Fruit fly (Drosophila melanogaster) whole organism, embryonic: ENCODE results near the gene Fum1.

ENCODE experiments used
- Asciz ChIP-seq: fragments of 200-800 bp; sonication (Bioruptor generic); optimal IDR thresholded peaks from 2 replicates; lab custom pipeline; 2017; ENCODE audit warnings: missing biosample characterization, mild to moderate bottlenecking, missing genetic modification characterization, missing genetic modification reagents
- Atf-2 ChIP-seq: fragments of 200-800 bp; sonication (Bioruptor generic); optimal IDR thresholded peaks from 2 replicates; lab custom pipeline; 2016; ENCODE audit warnings: missing biosample characterization, missing genetic modification characterization
- Blimp-1 ChIP-seq: fragments of 200-800 bp; sonication (Bioruptor generic); optimal IDR thresholded peaks from 3 replicates; lab custom pipeline; 2018; ENCODE audit warnings: missing biosample characterization, missing genetic modification characterization, mild to moderate bottlenecking, moderate library complexity, missing genetic modification reagents
- CG10654 ChIP-seq: fragments of 200-800 bp; sonication (Bioruptor generic); optimal IDR thresholded peaks from 2 replicates; lab custom pipeline; 2016; ENCODE audit warnings: missing biosample characterization, missing genetic modification characterization
- CG12744 ChIP-seq: fragments of 200-800 bp; sonication (Bioruptor generic); optimal IDR thresholded peaks from 2 replicates; lab custom pipeline; 2016; ENCODE audit warnings: missing biosample characterization, missing genetic modification characterization
- CG12769 ChIP-seq: fragments of 200-800 bp; sonication (Bioruptor generic); optimal IDR thresholded peaks from 2 replicates; lab custom pipeline; 2019; ENCODE audit warnings: missing biosample characterization, mild to moderate bottlenecking, missing genetic modification characterization, moderate library complexity
- CG13624 ChIP-seq: fragments of 200-800 bp; sonication (Bioruptor generic); optimal IDR thresholded peaks from 2 replicates; lab custom pipeline; 2016; ENCODE audit warnings: missing biosample characterization, missing genetic modification characterization
- CG14014 ChIP-seq: fragments of 200-800 bp; sonication (Bioruptor generic); IDR thresholded peaks from 2 replicates; pipeline ENCODE4 v1.3.6; 2022; ENCODE audit warnings: missing biosample characterization, missing genetic modification characterization
- CG14441 ChIP-seq: fragments of 200-800 bp; sonication (Bioruptor generic); IDR thresholded peaks from 2 replicates; pipeline ENCODE4 v1.3.6; 2022; ENCODE audit warnings: missing biosample characterization, missing genetic modification characterization
- CG15269 ChIP-seq: fragments of 200-800 bp; sonication (Bioruptor generic); optimal IDR thresholded peaks from 2 replicates; lab custom pipeline; 2018; ENCODE audit warnings: missing biosample characterization, mild to moderate bottlenecking, missing genetic modification characterization, moderate library complexity
- CG18599 ChIP-seq: fragments of 200-800 bp; sonication (Bioruptor generic); optimal IDR thresholded peaks from 3 replicates; lab custom pipeline; 2017; ENCODE audit warnings: missing biosample characterization, missing genetic modification characterization, mild to moderate bottlenecking, moderate library complexity, missing genetic modification reagents
- CG2889 ChIP-seq: fragments of 200-800 bp; sonication (Bioruptor generic); IDR thresholded peaks from 3 replicates; pipeline ENCODE4 v1.3.6; 2022; ENCODE audit warnings: missing biosample characterization, missing genetic modification characterization
- CG31365 ChIP-seq: fragments of 200-800 bp; sonication (Bioruptor generic); optimal IDR thresholded peaks from 2 replicates; lab custom pipeline; 2018; ENCODE audit warnings: missing biosample characterization, mild to moderate bottlenecking, missing genetic modification characterization
- CG34376 ChIP-seq: fragments of 200-800 bp; sonication (Bioruptor generic); optimal IDR thresholded peaks from 2 replicates; lab custom pipeline; 2018; ENCODE audit warnings: missing biosample characterization, mild to moderate bottlenecking, missing genetic modification characterization
- CG3726 ChIP-seq: fragments of 200-800 bp; sonication (Bioruptor generic); IDR thresholded peaks from 3 replicates; pipeline ENCODE4, ENCODE4 v1.3.6; 2022; ENCODE audit warnings: missing biosample characterization, missing genetic modification characterization
- CG4404 ChIP-seq: fragments of 200-800 bp; sonication (Bioruptor generic); IDR thresholded peaks from 2 replicates; pipeline ENCODE4 v1.3.6; 2022; ENCODE audit warnings: missing biosample characterization, missing genetic modification characterization
- CG4707 ChIP-seq: fragments of 200-800 bp; sonication (Bioruptor generic); optimal IDR thresholded peaks from 2 replicates; lab custom pipeline; 2018; ENCODE audit warnings: missing biosample characterization, mild to moderate bottlenecking, missing genetic modification characterization, moderate library complexity
- CG7786 ChIP-seq: fragments of 200-800 bp; sonication (Bioruptor generic); optimal IDR thresholded peaks from 2 replicates; lab custom pipeline; 2016; ENCODE audit warnings: missing biosample characterization, missing genetic modification characterization
- CG8388 ChIP-seq: fragments of 200-800 bp; sonication (Bioruptor generic); optimal IDR thresholded peaks from 2 replicates; lab custom pipeline; 2019; ENCODE audit warnings: missing biosample characterization, mild to moderate bottlenecking, missing genetic modification characterization, moderate library complexity
- CG8478 ChIP-seq: fragments of >200 bp; optimal IDR thresholded peaks from 2 replicates; lab custom pipeline; 2018
- CHES-1-like ChIP-seq: fragments of 200-800 bp; sonication (Bioruptor generic); optimal IDR thresholded peaks from 2 replicates; lab custom pipeline; 2016; ENCODE audit warnings: missing biosample characterization, missing genetic modification characterization
- Dll ChIP-seq: fragments of 200-800 bp; sonication (Bioruptor generic); IDR thresholded peaks from 4 replicates; pipeline ENCODE4 v1.3.6; 2022; ENCODE audit warnings: missing biosample characterization, missing genetic modification characterization; ENCODE audit not compliant: partially characterized antibody
- E2f1 ChIP-seq: fragments of 200-800 bp; sonication (Bioruptor generic); IDR thresholded peaks from 2 replicates; pipeline ENCODE4 v1.3.6; 2022; ENCODE audit warnings: missing biosample characterization, missing genetic modification characterization
- HmgD ChIP-seq: fragments of 200-800 bp; sonication (Bioruptor generic); optimal IDR thresholded peaks from 3 replicates; lab custom pipeline; 2016; ENCODE audit warnings: missing biosample characterization, missing genetic modification characterization
- Meics ChIP-seq: fragments of 200-800 bp; sonication (Bioruptor generic); optimal IDR thresholded peaks from 2 replicates; lab custom pipeline; 2017; ENCODE audit warnings: missing biosample characterization, mild to moderate bottlenecking, missing genetic modification characterization
- NFAT ChIP-seq: fragments of 200-800 bp; sonication (Bioruptor generic); IDR thresholded peaks from 2 replicates; pipeline ENCODE4 v1.3.6; 2022; ENCODE audit warnings: missing biosample characterization, missing genetic modification characterization
- Nf-YC ChIP-seq: fragments of 200-800 bp; optimal IDR thresholded peaks from 3 replicates; lab custom pipeline; 2019; ENCODE audit warnings: missing biosample characterization, mild to moderate bottlenecking, missing genetic modification characterization, moderate library complexity
- Oli ChIP-seq: fragments of 200-800 bp; sonication (Bioruptor generic); optimal IDR thresholded peaks from 2 replicates; lab custom pipeline; 2018; ENCODE audit warnings: missing biosample characterization, mild to moderate bottlenecking, missing genetic modification characterization, moderate library complexity
- Pdp1 ChIP-seq, 2 experiments: fragments of 200-800 bp; sonication (Bioruptor generic); optimal IDR thresholded peaks; 3 replicates each; lab custom pipeline; 2016; ENCODE audit warnings: missing biosample characterization in 2 of 2, missing genetic modification characterization in 2 of 2, mild to moderate bottlenecking in 1 of 2, moderate library complexity in 1 of 2
- Xbp1 ChIP-seq: fragments of 200-800 bp; sonication (Bioruptor generic); optimal IDR thresholded peaks from 3 replicates; lab custom pipeline; 2016; ENCODE audit warnings: missing biosample characterization, mild to moderate bottlenecking, missing genetic modification characterization
- ab ChIP-seq: fragments of 200-800 bp; sonication (Bioruptor generic); optimal IDR thresholded peaks from 2 replicates; lab custom pipeline; 2016; ENCODE audit warnings: missing biosample characterization, missing genetic modification characterization
- ase ChIP-seq: fragments of 200-800 bp; sonication (Bioruptor generic); IDR thresholded peaks from 3 replicates; pipeline ENCODE4 v1.3.6; 2022; ENCODE audit warnings: missing biosample characterization, missing genetic modification characterization
- cato ChIP-seq: fragments of 200-800 bp; sonication (Bioruptor generic); optimal IDR thresholded peaks from 2 replicates; lab custom pipeline; 2016; ENCODE audit warnings: missing biosample characterization, missing genetic modification characterization, borderline replicate concordance
- cg ChIP-seq: fragments of 200-800 bp; sonication (Bioruptor generic); optimal IDR thresholded peaks from 3 replicates; lab custom pipeline; 2019; ENCODE audit warnings: missing biosample characterization, mild to moderate bottlenecking, missing genetic modification characterization, moderate library complexity
- crc ChIP-seq: fragments of 200-800 bp; sonication (Bioruptor generic); optimal IDR thresholded peaks from 2 replicates; lab custom pipeline; 2016; ENCODE audit warnings: missing biosample characterization, missing genetic modification characterization
- emc ChIP-seq: fragments of 200-800 bp; sonication (Bioruptor generic); optimal IDR thresholded peaks from 2 replicates; lab custom pipeline; 2016; ENCODE audit warnings: missing biosample characterization, missing genetic modification characterization
- eve ChIP-seq, 2 experiments: fragments of >200 bp; optimal IDR thresholded peaks; 2 replicates each; lab custom pipeline; 2017; ENCODE audit warnings: missing biosample characterization in 2 of 2, missing genetic modification characterization in 2 of 2
- fd64A ChIP-seq: fragments of 200-800 bp; sonication (Bioruptor generic); optimal IDR thresholded peaks from 3 replicates; lab custom pipeline; 2018; ENCODE audit warnings: missing biosample characterization, mild to moderate bottlenecking, missing genetic modification characterization
- gem ChIP-seq: fragments of 200-800 bp; sonication (Bioruptor generic); optimal IDR thresholded peaks from 2 replicates; lab custom pipeline; 2019; ENCODE audit warnings: missing biosample characterization, mild to moderate bottlenecking, missing genetic modification characterization, moderate library complexity
- grn ChIP-seq: fragments of 200-800 bp; sonication (Bioruptor generic); optimal IDR thresholded peaks from 3 replicates; lab custom pipeline; 2017; ENCODE audit warnings: missing biosample characterization, missing genetic modification characterization
- hb ChIP-seq: fragments of 200-800 bp; sonication (Bioruptor generic); IDR thresholded peaks from 3 replicates; pipeline ENCODE4 v1.3.6; 2022; ENCODE audit warnings: missing biosample characterization, missing genetic modification characterization; ENCODE audit not compliant: partially characterized antibody
- jigr1 ChIP-seq: fragments of 200-800 bp; sonication (Bioruptor generic); IDR thresholded peaks from 3 replicates; pipeline ENCODE4 v1.3.6; 2022; ENCODE audit warnings: missing biosample characterization, missing genetic modification characterization
- nom ChIP-seq: fragments of 200-800 bp; sonication (Bioruptor generic); optimal IDR thresholded peaks from 2 replicates; lab custom pipeline; 2017; ENCODE audit warnings: missing biosample characterization, missing genetic modification characterization, mild to moderate bottlenecking, moderate library complexity, missing genetic modification reagents
- onecut ChIP-seq: fragments of 200-800 bp; sonication (Bioruptor generic); IDR thresholded peaks from 2 replicates; pipeline ENCODE4 v1.3.6; 2022; ENCODE audit warnings: missing biosample characterization, missing genetic modification characterization
- pho ChIP-seq: fragments of 200-800 bp; sonication (Bioruptor generic); optimal IDR thresholded peaks from 2 replicates; lab custom pipeline; 2016; ENCODE audit warnings: missing biosample characterization, missing genetic modification characterization
- pnt ChIP-seq: fragments of 200-800 bp; sonication (Bioruptor generic); optimal IDR thresholded peaks from 3 replicates; lab custom pipeline; 2016; ENCODE audit warnings: missing biosample characterization, missing genetic modification characterization
- rib ChIP-seq: fragments of 200-800 bp; sonication (Bioruptor generic); IDR thresholded peaks from 2 replicates; pipeline ENCODE4 v1.3.6; 2022; ENCODE audit warnings: missing biosample characterization, missing genetic modification characterization
- sisA ChIP-seq: fragments of 200-800 bp; sonication (Bioruptor generic); IDR thresholded peaks from 2 replicates; pipeline ENCODE4 v1.3.6; 2022; ENCODE audit warnings: missing biosample characterization, missing genetic modification characterization
- sug ChIP-seq: fragments of 200-800 bp; optimal IDR thresholded peaks from 2 replicates; lab custom pipeline; 2019; ENCODE audit warnings: missing biosample characterization, mild to moderate bottlenecking, missing genetic modification characterization, moderate library complexity
- unc-4 ChIP-seq: fragments of 200-800 bp; sonication (Bioruptor generic); IDR thresholded peaks from 2 replicates; pipeline ENCODE4 v1.3.6; 2022; ENCODE audit warnings: missing biosample characterization, missing genetic modification characterization; ENCODE audit not compliant: partially characterized antibody

Fum1 gene

DNA sequence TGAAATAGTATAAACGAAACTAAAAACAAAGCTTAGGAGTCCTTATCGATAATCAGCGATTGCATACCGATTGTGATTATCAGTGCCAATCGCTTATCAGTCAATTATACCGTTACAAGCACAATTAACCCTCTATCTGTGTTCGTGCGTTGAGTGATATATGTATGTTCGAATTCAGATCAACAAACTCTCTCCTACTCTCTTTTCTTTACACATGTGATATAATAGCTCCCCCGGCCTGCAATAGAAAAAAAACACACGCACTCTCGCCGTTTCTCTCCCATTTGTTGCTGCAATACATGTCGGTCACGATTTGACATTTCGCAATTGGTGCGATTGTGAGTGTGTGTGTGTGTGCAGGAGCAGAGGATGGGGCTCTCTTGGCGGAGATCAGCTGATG, 15.8 kb upstream of the Fum1 start (continued):
- TF ChIP-seq CG18599 (GFP tag; lab: Kevin White, UChicago): no peak
- TF ChIP-seq Asciz (GFP tag; lab: Kevin White, UChicago): no peak
- no peak for TF ChIP-seq CG12769
- TF ChIP-seq hb (GFP tag; lab: Robert Waterston, UW): no peak
- TF ChIP-seq Dll: no peak
- TF ChIP-seq jigr1 (GFP tag; lab: Robert Waterston, UW): no peak
- TF ChIP-seq ab (GFP tag; lab: Kevin White, UChicago): no peak
- TF ChIP-seq unc-4 (GFP tag; lab: Robert Waterston, UW): no peak
- TF ChIP-seq rib (GFP tag; lab: Robert Waterston, UW): no peak
- TF ChIP-seq fd64A: no peak
- no peak for TF ChIP-seq pnt (GFP tag; lab: Kevin White, UChicago)
- peak; percentile 54 for TF ChIP-seq sug (tag; lab: Kevin White, UChicago)
- TF ChIP-seq grn (GFP tag; lab: Kevin White, UChicago): peak; percentile 87
- no peak for TF ChIP-seq cato
- TF ChIP-seq CG2889: no peak
- no peak for TF ChIP-seq CG8478 (lab: Kevin White, UChicago)
- TF ChIP-seq emc (GFP tag; lab: Kevin White, UChicago): no peak
- no peak for TF ChIP-seq nom (GFP tag; lab: Kevin White, UChicago)
- TF ChIP-seq Blimp-1 (GFP tag; lab: Kevin White, UChicago): no peak
- TF ChIP-seq cg (GFP tag; lab: Kevin White, UChicago): peak; percentile 56
- TF ChIP-seq eve (GFP tag; optimal IDR thresholded peaks at IDR 0.05; lab: Kevin White, UChicago): peak in 1 of 2 experiments; percentile 29

DNA sequence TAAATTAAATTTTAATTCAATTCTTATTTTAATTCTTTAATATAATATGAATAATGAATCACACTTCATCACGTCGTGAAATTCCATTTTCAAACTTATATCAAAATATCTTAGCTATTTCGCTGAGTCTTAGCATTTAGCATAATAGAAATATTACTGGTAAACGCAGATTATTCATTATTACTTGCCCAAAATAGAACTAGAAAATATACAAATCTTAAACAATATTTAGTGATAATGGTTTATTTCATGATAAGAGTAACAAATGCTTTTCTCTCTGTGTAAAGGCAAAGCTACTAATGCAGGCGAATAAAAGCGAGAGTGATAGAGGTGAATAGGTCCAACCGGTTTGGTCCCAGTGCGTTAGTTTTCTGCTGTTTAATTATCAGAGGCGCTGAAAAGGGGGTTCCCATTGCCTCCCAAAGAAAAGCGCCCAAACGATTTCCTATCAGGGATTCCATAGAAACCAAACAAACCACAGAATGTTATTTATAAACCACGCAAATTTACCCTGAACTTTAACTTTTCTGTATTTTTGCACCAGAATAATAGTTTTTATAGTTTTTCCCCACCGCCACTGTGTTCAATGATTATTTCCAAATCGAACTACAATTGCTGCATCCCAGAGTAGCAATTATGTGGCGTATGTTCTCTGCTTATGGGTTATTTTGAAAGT, 15.2 kb upstream of the Fum1 start:
- peak; percentile 42 for TF ChIP-seq CHES-1-like (GFP tag; lab: Kevin White, UChicago)
- peak; percentile 20 for TF ChIP-seq Nf-YC (tag; lab: Kevin White, UChicago)
- TF ChIP-seq CG15269 (tag; lab: Kevin White, UChicago): peak; percentile 56
- TF ChIP-seq Meics (GFP tag; lab: Kevin White, UChicago): peak; percentile 55
- 0 out of 2 replicates have a peak, but pooled peaks have one; percentile 47 for TF ChIP-seq NFAT (GFP tag; lab: Robert Waterston, UW)
- TF ChIP-seq CG12744 (GFP tag; lab: Kevin White, UChicago): no peak
- peak; percentile 36 for TF ChIP-seq Oli (tag; lab: Kevin White, UChicago)
- peak; percentile 15 to 24 for TF ChIP-seq Pdp1 (GFP tag; optimal IDR thresholded peaks at IDR 0.05; lab: Kevin White, UChicago)
- TF ChIP-seq onecut (GFP tag; lab: Robert Waterston, UW): peak; percentile 21
- TF ChIP-seq Xbp1 (GFP tag; lab: Kevin White, UChicago): peak; percentile 49
- TF ChIP-seq CG8388 (GFP tag; lab: Kevin White, UChicago): peak; percentile 21
- 0 out of 2 replicates have a peak, but pooled peaks have one; percentile 19 for TF ChIP-seq CG4404 (GFP tag; lab: Robert Waterston, UW)
- peak; percentile 22 for TF ChIP-seq CG10654 (GFP tag; lab: Kevin White, UChicago)
- peak; percentile 56; the same call in 1 of the 2 replicates for TF ChIP-seq CG14014 (GFP tag; lab: Robert Waterston, UW)
- peak; percentile 58 for TF ChIP-seq gem (tag; lab: Kevin White, UChicago)
- TF ChIP-seq CG14441 (GFP tag; lab: Robert Waterston, UW): peak; percentile 93
- peak; percentile 33; the same call in 1 of the 3 replicates for TF ChIP-seq ase (GFP tag; lab: Robert Waterston, UW)
- peak; percentile 17 for TF ChIP-seq CG13624 (GFP tag; lab: Kevin White, UChicago)
- TF ChIP-seq E2f1: 0 out of 2 replicates have a peak, but pooled peaks have one; percentile 40
- TF ChIP-seq CG34376 (GFP tag; lab: Kevin White, UChicago): no peak
- peak; percentile 15 for TF ChIP-seq Atf-2
- TF ChIP-seq CG7786 (GFP tag; lab: Kevin White, UChicago): peak; percentile 49
- no peak for TF ChIP-seq HmgD (GFP tag; lab: Kevin White, UChicago)
- TF ChIP-seq CG31365 (tag; lab: Kevin White, UChicago): no peak
- TF ChIP-seq CG3726: no peak
- no peak for TF ChIP-seq crc (GFP tag; lab: Kevin White, UChicago)
- TF ChIP-seq CG4707 (GFP tag; lab: Kevin White, UChicago): no peak
- peak; percentile 49 for TF ChIP-seq CG18599 (GFP tag; lab: Kevin White, UChicago)
- TF ChIP-seq sisA (GFP tag; lab: Robert Waterston, UW): peak; percentile 49
- peak; percentile 48 for TF ChIP-seq pho (GFP tag; lab: Kevin White, UChicago)
